Worm (Caenorhabditis elegans) whole organism, L1 larva: ENCODE measurements around the gene H35N09.1.
A peak's percentile ranks its signal among the peaks of the same experiment; 100 is the strongest.

Experiments
- C16A3.4 ChIP-seq: fragments of 150-350 bp; optimal IDR thresholded peaks from 2 replicates; lab custom pipeline; 2014; ENCODE audit warnings: missing biosample characterization, missing genetic modification characterization
- F16B12.6 ChIP-seq: fragments of 150-350 bp; optimal IDR thresholded peaks from 2 replicates; lab custom pipeline; 2014; ENCODE audit warnings: missing biosample characterization, missing genetic modification characterization
- aha-1 ChIP-seq: fragments of 150-350 bp; optimal IDR thresholded peaks from 2 replicates; lab custom pipeline; 2014; ENCODE audit warnings: missing biosample characterization, missing genetic modification characterization
- blmp-1 ChIP-seq: fragments of 150-350 bp; optimal IDR thresholded peaks from 2 replicates; lab custom pipeline; 2014; ENCODE audit warnings: missing biosample characterization, missing genetic modification characterization
- ceh-8 ChIP-seq: fragments of 200-800 bp; sonication (Bioruptor generic); optimal IDR thresholded peaks from 2 replicates; lab custom pipeline; 2018; ENCODE audit warnings: mild to moderate bottlenecking, missing genetic modification characterization, moderate library complexity, missing compliant biosample characterization
- ceh-82 ChIP-seq, 3 experiments: fragments of 150-350 bp in 1 of 3; sonication (generic microtip) in 2 of 3; optimal IDR thresholded peaks; 2 replicates each; lab custom pipeline; 2014 to 2017; ENCODE audit warnings: missing biosample characterization in 3 of 3, missing genetic modification characterization in 3 of 3
- ceh-90 ChIP-seq: sonication (generic microtip); optimal IDR thresholded peaks from 2 replicates; lab custom pipeline; 2016; ENCODE audit warnings: missing genetic modification characterization, missing compliant biosample characterization
- ces-1 ChIP-seq: fragments of 150-350 bp; optimal IDR thresholded peaks from 2 replicates; lab custom pipeline; 2014; ENCODE audit warnings: missing biosample characterization, missing genetic modification reagents, missing genetic modification characterization
- dpl-1 ChIP-seq, 3 experiments: fragments of 150-350 bp in 2 of 3; sonication (generic microtip) in 1 of 3; optimal IDR thresholded peaks; 2 replicates each; lab custom pipeline; 2014 to 2017; ENCODE audit warnings: missing biosample characterization in 3 of 3, missing genetic modification characterization in 3 of 3, missing genetic modification reagents in 3 of 3
- dsc-1 ChIP-seq: sonication (generic microtip); optimal IDR thresholded peaks from 2 replicates; lab custom pipeline; 2016; ENCODE audit warnings: mild to moderate bottlenecking, missing genetic modification characterization, missing compliant biosample characterization
- efl-1 ChIP-seq, 4 experiments: fragments of 150-350 bp; optimal IDR thresholded peaks in 3 of 4; peaks in 1 of 4; 1 replicate in 1 of 4; 2 replicates in 3 of 4; lab custom pipeline; 2014; ENCODE audit warnings: missing biosample characterization in 2 of 4, missing genetic modification characterization in 2 of 4, missing genetic modification reagents in 2 of 4
- efl-3 ChIP-seq: fragments of 200-800 bp; sonication (Bioruptor generic); optimal IDR thresholded peaks from 2 replicates; lab custom pipeline; 2018; ENCODE audit warnings: mild to moderate bottlenecking, missing genetic modification characterization, missing compliant biosample characterization
- egl-27 ChIP-seq, 2 experiments: fragments of 150-350 bp in 1 of 2; sonication (generic microtip); optimal IDR thresholded peaks; 3 replicates each; lab custom pipeline; 2017 to 2018; ENCODE audit warnings: missing biosample characterization in 2 of 2, missing genetic modification characterization in 2 of 2, missing genetic modification reagents in 2 of 2
- fkh-10 ChIP-seq: sonication (generic microtip); optimal IDR thresholded peaks from 2 replicates; lab custom pipeline; 2017; ENCODE audit warnings: missing biosample characterization, missing genetic modification reagents, missing genetic modification characterization
- fkh-8 ChIP-seq: sonication (generic microtip); optimal IDR thresholded peaks from 2 replicates; lab custom pipeline; 2016; ENCODE audit warnings: mild to moderate bottlenecking, missing genetic modification characterization, missing compliant biosample characterization
- hpl-2 ChIP-seq: fragments of 150-350 bp; optimal IDR thresholded peaks from 2 replicates; lab custom pipeline; 2014; ENCODE audit warnings: missing biosample characterization, missing genetic modification reagents, missing genetic modification characterization
- isw-1 ChIP-seq: fragments of 200-800 bp; sonication (Bioruptor generic); IDR thresholded peaks from 2 replicates; pipeline ENCODE4 v1.3.6; 2022; ENCODE audit warnings: missing genetic modification characterization, missing compliant biosample characterization
- lin-14 ChIP-seq: fragments of 200-800 bp; sonication (Bioruptor generic); optimal IDR thresholded peaks from 2 replicates; lab custom pipeline; 2018; ENCODE audit warnings: mild to moderate bottlenecking, missing genetic modification characterization, moderate library complexity, missing compliant biosample characterization
- lin-15B ChIP-seq: fragments of 150-350 bp; sonication (generic microtip); optimal IDR thresholded peaks from 3 replicates; lab custom pipeline; 2014; ENCODE audit warnings: missing biosample characterization, missing genetic modification characterization
- lin-35 ChIP-seq, 2 experiments: fragments of 150-350 bp; optimal IDR thresholded peaks; 2 replicates each; lab custom pipeline; 2014; ENCODE audit warnings: missing biosample characterization in 2 of 2, missing genetic modification characterization in 2 of 2, missing genetic modification reagents in 2 of 2
- lir-3 ChIP-seq: sonication (generic microtip); optimal IDR thresholded peaks from 2 replicates; lab custom pipeline; 2016; ENCODE audit warnings: mild to moderate bottlenecking, missing genetic modification characterization, moderate library complexity, missing compliant biosample characterization; ENCODE audit not compliant: poor library complexity
- lsy-2 ChIP-seq, 2 experiments: fragments of 150-350 bp; optimal IDR thresholded peaks; 2 replicates each; lab custom pipeline; 2014; ENCODE audit warnings: missing biosample characterization in 2 of 2, missing genetic modification characterization in 2 of 2
- mab-9 ChIP-seq: fragments of 200-800 bp; sonication (Bioruptor generic); IDR thresholded peaks from 2 replicates; pipeline ENCODE4 v1.3.6; 2022; ENCODE audit warnings: missing genetic modification reagents, missing genetic modification characterization, missing compliant biosample characterization
- mdl-1 ChIP-seq, 2 experiments: fragments of 150-350 bp; optimal IDR thresholded peaks; 2 replicates each; lab custom pipeline; 2014 to 2017; ENCODE audit warnings: missing biosample characterization in 2 of 2, missing genetic modification characterization in 2 of 2, inconsistent platforms in 1 of 2
- mep-1 ChIP-seq: fragments of 150-350 bp; optimal IDR thresholded peaks from 2 replicates; lab custom pipeline; 2014; ENCODE audit warnings: missing biosample characterization, missing genetic modification characterization
- nhr-11 ChIP-seq: fragments of 150-350 bp; optimal IDR thresholded peaks from 2 replicates; lab custom pipeline; 2014; ENCODE audit warnings: missing biosample characterization, missing genetic modification characterization
- nhr-12 ChIP-seq: sonication (generic microtip); optimal IDR thresholded peaks from 2 replicates; lab custom pipeline; 2017; ENCODE audit warnings: missing biosample characterization, missing genetic modification characterization
- nhr-19 ChIP-seq: fragments of 200-800 bp; sonication (Bioruptor generic); conservative IDR thresholded peaks from 2 replicates; pipeline ENCODE4 v1.3.6; 2022; ENCODE audit warnings: missing genetic modification characterization, missing compliant biosample characterization
- nhr-20 ChIP-seq: sonication (generic microtip); optimal IDR thresholded peaks from 2 replicates; lab custom pipeline; 2016; ENCODE audit warnings: mild to moderate bottlenecking, missing genetic modification characterization, missing compliant biosample characterization
- nhr-47 ChIP-seq: sonication (generic microtip); optimal IDR thresholded peaks from 2 replicates; lab custom pipeline; 2016; ENCODE audit warnings: mild to moderate bottlenecking, missing genetic modification characterization, moderate library complexity, missing compliant biosample characterization
- nhr-71 ChIP-seq: sonication (generic microtip); optimal IDR thresholded peaks from 2 replicates; lab custom pipeline; 2016; ENCODE audit warnings: mild to moderate bottlenecking, missing genetic modification characterization, moderate library complexity, missing compliant biosample characterization
- nhr-85 ChIP-seq: sonication (generic microtip); peaks from one replicate; lab custom pipeline; 2016; ENCODE audit warnings: missing genetic modification characterization, inconsistent platforms, missing compliant biosample characterization
- nhr-90 ChIP-seq: sonication (generic microtip); optimal IDR thresholded peaks from 2 replicates; lab custom pipeline; 2016; ENCODE audit warnings: mild to moderate bottlenecking, missing genetic modification characterization, missing compliant biosample characterization; ENCODE audit not compliant: poor library complexity
- rnt-1 ChIP-seq: sonication (generic microtip); optimal IDR thresholded peaks from 2 replicates; lab custom pipeline; 2016; ENCODE audit warnings: mild to moderate bottlenecking, missing genetic modification characterization, moderate library complexity, missing compliant biosample characterization
- skn-1 ChIP-seq: fragments of 150-350 bp; optimal IDR thresholded peaks from 2 replicates; lab custom pipeline; 2014; ENCODE audit warnings: missing biosample characterization, missing genetic modification characterization
- snu-23 ChIP-seq: sonication (generic microtip); optimal IDR thresholded peaks from 2 replicates; lab custom pipeline; 2016; ENCODE audit warnings: missing genetic modification characterization, missing compliant biosample characterization
- sptf-1 ChIP-seq: fragments of 150-350 bp; optimal IDR thresholded peaks from 2 replicates; lab custom pipeline; 2014; ENCODE audit warnings: missing biosample characterization, missing genetic modification characterization
- swsn-7 ChIP-seq: sonication (generic microtip); optimal IDR thresholded peaks from 2 replicates; lab custom pipeline; 2016; ENCODE audit warnings: missing genetic modification characterization, missing compliant biosample characterization
- unc-30 ChIP-seq: sonication (generic microtip); optimal IDR thresholded peaks from 2 replicates; lab custom pipeline; 2017; ENCODE audit warnings: missing biosample characterization, missing genetic modification characterization
- unc-86 ChIP-seq: sonication (generic microtip); optimal IDR thresholded peaks from 2 replicates; lab custom pipeline; 2016; ENCODE audit warnings: missing genetic modification characterization, missing compliant biosample characterization
- unc-98 ChIP-seq: fragments of 200-800 bp; sonication (Bioruptor generic); IDR thresholded peaks from 2 replicates; pipeline ENCODE4 v1.3.6; 2022; ENCODE audit warnings: missing genetic modification characterization, missing compliant biosample characterization
- xbp-1 ChIP-seq: sonication (generic microtip); optimal IDR thresholded peaks from 2 replicates; lab custom pipeline; 2016; ENCODE audit warnings: missing genetic modification characterization, missing compliant biosample characterization
- zip-4 ChIP-seq: fragments of 200-800 bp; sonication (Bioruptor generic); optimal IDR thresholded peaks from 2 replicates; lab custom pipeline; 2018; ENCODE audit warnings: mild to moderate bottlenecking, missing genetic modification characterization, moderate library complexity, missing compliant biosample characterization
- ztf-11 ChIP-seq, 2 experiments: sonication (generic microtip); optimal IDR thresholded peaks; 2 replicates each; lab custom pipeline; 2016 to 2017; ENCODE audit warnings: missing genetic modification characterization in 2 of 2, missing biosample characterization in 1 of 2, missing compliant biosample characterization in 1 of 2
- ztf-4 ChIP-seq: fragments of 150-350 bp; optimal IDR thresholded peaks from 2 replicates; lab custom pipeline; 2014; ENCODE audit warnings: missing biosample characterization, missing genetic modification characterization

Gene H35N09.1

DNA sequence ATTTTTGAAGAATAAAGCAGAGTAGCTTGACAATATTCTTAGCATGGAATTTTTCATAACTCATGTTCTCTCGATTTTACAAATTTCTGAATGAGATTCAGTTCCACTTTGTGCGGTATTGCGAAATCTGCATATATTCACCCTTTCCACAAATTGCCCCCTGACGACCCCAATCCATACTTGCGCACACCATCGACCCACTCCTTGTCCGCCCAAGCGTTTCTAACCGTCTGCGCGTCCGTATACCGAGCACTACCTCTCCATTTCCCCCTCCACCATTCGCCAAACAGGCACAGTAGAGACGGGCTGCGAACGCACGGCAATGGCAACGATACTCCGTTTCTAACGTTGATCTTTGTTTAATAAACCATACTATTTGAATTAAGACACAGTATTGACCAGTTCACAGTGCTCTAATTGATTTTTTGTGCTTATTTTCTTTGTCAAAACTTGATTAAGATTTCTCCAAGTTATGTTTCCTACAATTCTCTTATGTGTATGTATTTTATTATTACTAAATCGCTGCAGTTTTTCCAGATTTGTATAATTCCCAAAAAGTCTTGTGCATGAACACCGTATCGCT lies 48.4 kb upstream of the H35N09.1 start, which contains the start of gene utx-1:
Gene utx-1, plus strand, starts transcription at position 533 of the 583 bp plus-strand sequence.
- TF ChIP-seq nhr-90 (tag; lab: Kevin White, UChicago) (peak; percentile 28), mdl-1 (tag; optimal IDR thresholded peaks at IDR 0.05; lab: Kevin White, UChicago) (peak in 1 of 2 experiments; percentile 12), swsn-7 (tag; lab: Kevin White, UChicago) (peak; percentile 30), fkh-10 (peak; percentile 3), lin-14 (GFP tag; lab: Kevin White, UChicago) (peak; percentile 59), hpl-2 (no peak), ceh-82 (tag; optimal IDR thresholded peaks at IDR 0.05; lab: Kevin White, UChicago) (peak in 1 of 3 experiments; percentile 9), skn-1 (tag; lab: Kevin White, UChicago) (peak; percentile 12), ztf-11 (tag; optimal IDR thresholded peaks at IDR 0.05; lab: Kevin White, UChicago) (peak in 1 of 2 experiments; percentile 37), lir-3 (tag; lab: Kevin White, UChicago) (no peak), fkh-8 (tag; lab: Kevin White, UChicago) (peak; percentile 26), nhr-20 (tag; lab: Kevin White, UChicago) (peak; percentile 31), lin-15B (tag; lab: Kevin White, UChicago) (no peak), snu-23 (GFP tag; lab: Kevin White, UChicago) (peak; percentile 31), ztf-4 (tag; lab: Kevin White, UChicago) (no peak), xbp-1 (tag; lab: Kevin White, UChicago) (no peak), zip-4 (GFP tag; lab: Kevin White, UChicago) (peak; percentile 86), nhr-71 (peak; percentile 26), ces-1 (GFP tag; lab: Kevin White, UChicago) (no peak), dpl-1 (GFP tag; optimal IDR thresholded peaks at IDR 0.05; lab: Kevin White, UChicago) (no peak), nhr-47 (peak; percentile 28), blmp-1 (tag; lab: Kevin White, UChicago) (peak; percentile 4), unc-86 (tag; lab: Kevin White, UChicago) (peak; percentile 13), mab-9 (GFP tag; lab: Robert Waterston, UW) (0 out of 2 replicates have a peak, but pooled peaks have one; percentile 21), lsy-2 (tag; optimal IDR thresholded peaks at IDR 0.05; lab: Kevin White, UChicago) (peak in 1 of 2 experiments; percentile 29), sptf-1 (no peak), lin-35 (GFP tag; optimal IDR thresholded peaks at IDR 0.05; lab: Kevin White, UChicago) (peak; percentile 15 to 48), dsc-1 (tag; lab: Kevin White, UChicago) (peak; percentile 26), nhr-19 (GFP tag; lab: Robert Waterston, UW) (peak; percentile 23; the same call in 1 of the 2 replicates), rnt-1 (peak; percentile 33), mep-1 (tag; lab: Kevin White, UChicago) (peak; percentile 21), nhr-85 (tag; lab: Kevin White, UChicago) (peak; percentile 55), unc-98 (GFP tag; lab: Robert Waterston, UW) (no peak), isw-1 (GFP tag; lab: Robert Waterston, UW) (no peak), efl-1 (optimal IDR thresholded peaks at IDR 0.05; lab: Kevin White, UChicago) (peak in 1 of 2 experiments; percentile 24), efl-1 (GFP tag; optimal IDR thresholded peaks at IDR 0.05 in 1 of 2; lab: Kevin White, UChicago) (no peak), nhr-11 (tag; lab: Kevin White, UChicago) (no peak), efl-3 (GFP tag; lab: Kevin White, UChicago) (no peak)

DNA sequence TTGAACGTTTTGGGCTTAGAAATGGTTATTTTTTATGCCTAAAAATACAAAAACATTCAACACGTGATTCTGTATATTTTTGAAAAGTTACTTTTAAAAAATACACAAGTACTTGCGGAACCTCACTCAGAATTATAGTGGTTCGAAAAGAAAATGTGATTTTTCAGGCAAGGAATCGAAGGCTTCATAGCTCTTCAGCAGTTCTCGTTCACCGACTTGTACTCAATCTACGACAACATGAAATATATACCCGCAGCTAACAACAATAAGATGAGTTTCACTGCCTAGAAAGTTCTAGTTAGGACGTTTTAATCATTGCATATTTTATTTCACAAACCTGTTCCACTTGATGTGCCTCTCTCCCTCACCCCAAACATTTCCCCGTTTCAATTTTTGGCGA lies 42.6 kb upstream of the H35N09.1 start:
- TF ChIP-seq lin-35 (GFP tag; optimal IDR thresholded peaks at IDR 0.05; lab: Kevin White, UChicago), result no peak
- no peak for TF ChIP-seq rnt-1
- no peak for TF ChIP-seq C16A3.4
- no peak for TF ChIP-seq ceh-8 (GFP tag; lab: Kevin White, UChicago)
- TF ChIP-seq nhr-12 (tag; lab: Kevin White, UChicago), result no peak
- TF ChIP-seq F16B12.6 (tag; lab: Kevin White, UChicago), result no peak
- no peak for TF ChIP-seq egl-27 (tag; optimal IDR thresholded peaks at IDR 0.05; lab: Kevin White, UChicago)
- no peak for TF ChIP-seq nhr-71
- no peak for TF ChIP-seq unc-30 (tag; lab: Kevin White, UChicago)
- no peak for TF ChIP-seq aha-1
- no peak for TF ChIP-seq ceh-90 (tag; lab: Kevin White, UChicago)
- TF ChIP-seq, all 84 proteins: peak for 0
